Worm (Caenorhabditis elegans) whole organism, early embryonic: ENCODE measurements around the gene fbxb-87.

Source experiments
- B0310.2 ChIP-seq: sonication (generic microtip); optimal IDR thresholded peaks from 2 replicates; lab custom pipeline; 2016; ENCODE audit warnings: mild to moderate bottlenecking, missing genetic modification characterization, missing compliant biosample characterization
- ama-1 ChIP-seq: fragments of 150-350 bp; optimal IDR thresholded peaks from 2 replicates; lab custom pipeline; 2014
- ceh-13 ChIP-seq: fragments of 200-800 bp; sonication (Bioruptor generic); optimal IDR thresholded peaks from 2 replicates; lab custom pipeline; 2018; ENCODE audit warnings: mild to moderate bottlenecking, missing genetic modification characterization, missing compliant biosample characterization
- hmg-4 ChIP-seq: fragments of 200-800 bp; sonication (Bioruptor generic); optimal IDR thresholded peaks from 2 replicates; lab custom pipeline; 2018; ENCODE audit warnings: mild to moderate bottlenecking, missing genetic modification characterization, missing compliant biosample characterization
- scrt-1 ChIP-seq: fragments of 200-800 bp; sonication (Bioruptor generic); IDR thresholded peaks from 2 replicates; pipeline ENCODE4 v1.3.6; 2022; ENCODE audit warnings: missing genetic modification characterization, missing compliant biosample characterization
- sea-1 ChIP-seq: fragments of 200-800 bp; sonication (Bioruptor generic); conservative IDR thresholded peaks from 2 replicates; pipeline ENCODE4 v1.3.6; 2022; ENCODE audit warnings: missing genetic modification characterization, missing compliant biosample characterization
- tbx-11 ChIP-seq: fragments of 200-800 bp; sonication (Bioruptor generic); IDR thresholded peaks from 2 replicates; pipeline ENCODE4 v1.3.6; 2022; ENCODE audit warnings: missing genetic modification characterization, missing compliant biosample characterization
- tbx-37 ChIP-seq: fragments of 200-800 bp; sonication (Bioruptor generic); conservative IDR thresholded peaks from 2 replicates; pipeline ENCODE4 v1.3.6; 2022; ENCODE audit warnings: missing genetic modification reagents, missing genetic modification characterization, missing compliant biosample characterization

DNA sequence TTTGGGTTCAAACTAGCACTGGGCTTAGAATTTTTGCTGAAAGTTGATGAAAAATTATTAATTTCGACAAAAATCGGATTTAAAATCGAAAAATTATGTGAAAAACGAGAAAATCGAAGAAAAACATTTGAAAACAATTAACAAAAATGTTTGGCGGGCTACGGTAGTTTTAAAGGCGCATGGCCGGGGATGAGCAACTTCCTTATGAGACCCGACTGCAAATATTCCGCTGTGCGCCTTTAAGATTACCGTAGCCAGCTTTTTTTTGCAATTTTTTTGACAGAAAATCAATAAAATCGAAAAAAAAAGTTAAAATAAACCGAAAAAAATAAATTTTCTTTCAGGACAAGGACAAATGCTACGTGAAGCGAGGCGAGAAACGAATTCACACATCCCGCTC, 16.8 kb upstream of the fbxb-87 start:
- TF ChIP-seq ama-1 (lab: Kevin White, UChicago) = no peak
- no peak for TF ChIP-seq sea-1 (GFP tag; lab: Robert Waterston, UW)
- TF ChIP-seq hmg-4 (GFP tag; lab: Kevin White, UChicago) = no peak
- no peak for TF ChIP-seq tbx-11 (GFP tag; lab: Robert Waterston, UW)
- TF ChIP-seq scrt-1 = no peak
- no peak for TF ChIP-seq ceh-13 (GFP tag; lab: Kevin White, UChicago)
- TF ChIP-seq B0310.2 = no peak
- no peak for TF ChIP-seq tbx-37 (GFP tag; lab: Robert Waterston, UW)
